Worm (Caenorhabditis elegans): ENCODE measurements around the gene hut-1.

hut-1 gene

ce11 chrIII:12686457-12687250 lies 24.7 kb upstream of the hut-1 start:
- TF ChIP-seq hpl-2 (GFP tag; optimal IDR thresholded peaks at IDR 0.05), result no peak
- peak; percentile 9 for TF ChIP-seq nhr-85 (tag)
- 0 out of 2 replicates have a peak, but pooled peaks have one; percentile 22 for TF ChIP-seq mab-9 (GFP tag; IDR thresholded peaks at IDR 0.05)
- no peak for TF ChIP-seq dsc-1 (tag; optimal IDR thresholded peaks at IDR 0.05)
- no peak for TF ChIP-seq nhr-19 (GFP tag; conservative IDR thresholded peaks at IDR 0.05)
- no peak for TF ChIP-seq irx-1 (tag; optimal IDR thresholded peaks at IDR 0.05)
- no peak for TF ChIP-seq nhr-71 (tag; optimal IDR thresholded peaks at IDR 0.05)

- TF ChIP-seq lin-14 (GFP tag; optimal IDR thresholded peaks at IDR 0.05), result no peak
- peak; percentile 49 for TF ChIP-seq ceh-63 (GFP tag; optimal IDR thresholded peaks at IDR 0.05)
Measured at ce11 chrIII:12687382-12687781, 24.0 kb upstream of the hut-1 start.

ce11 chrIII:12687872-12688375 lies 23.4 kb upstream of the hut-1 start, which contains the start of the genes rsp-3 and spin-4:
Gene rsp-3, minus strand, starts transcription at chrIII:12687922.
Gene spin-4, plus strand, starts transcription at chrIII:12688318.
- no peak for TF ChIP-seq C04F5.9 (tag; optimal IDR thresholded peaks at IDR 0.05)
- TF ChIP-seq pag-3 (tag; optimal IDR thresholded peaks at IDR 0.05; ENCODE audit: borderline replicate concordance, insufficient read depth), result no peak
- TF ChIP-seq C16A3.4 (tag; optimal IDR thresholded peaks at IDR 0.05), result peak; percentile 84
- TF ChIP-seq ceh-88 (GFP tag; IDR thresholded peaks at IDR 0.05), result no peak
- TF ChIP-seq sox-4 (tag; optimal IDR thresholded peaks at IDR 0.05), result peak; percentile 13
- TF ChIP-seq egl-13 (tag; optimal IDR thresholded peaks at IDR 0.05), result peak; percentile 45
- no peak for TF ChIP-seq Y116A8C.19 (tag; optimal IDR thresholded peaks at IDR 0.05; ENCODE audit: borderline replicate concordance)
- peak; percentile 55 for TF ChIP-seq nhr-90 (tag; optimal IDR thresholded peaks at IDR 0.05; ENCODE audit: poor library complexity)
- TF ChIP-seq lin-15B (tag; optimal IDR thresholded peaks at IDR 0.05), result peak; percentile 92
- TF ChIP-seq blmp-1 (tag; optimal IDR thresholded peaks at IDR 0.05), result peak; percentile 74
- TF ChIP-seq lin-39 (tag; optimal IDR thresholded peaks at IDR 0.05), result no peak
- peak in 2 of 6 experiments; percentile 48 to 83 for TF ChIP-seq elt-3 (tag; optimal IDR thresholded peaks at IDR 0.05)
- peak; percentile 78 for TF ChIP-seq nhr-85 (tag)
- TF ChIP-seq nhr-19 (GFP tag; conservative IDR thresholded peaks at IDR 0.05), result peak; percentile 42; the same call in 1 of the 2 replicates
- peak; percentile 7 for TF ChIP-seq ama-1 (optimal IDR thresholded peaks at IDR 0.05)
- peak; percentile 83 for TF ChIP-seq fkh-8 (tag; optimal IDR thresholded peaks at IDR 0.05)
- TF ChIP-seq lsy-2 (tag; optimal IDR thresholded peaks at IDR 0.05), result peak; percentile 86 to 93
- peak; percentile 88 for TF ChIP-seq nhr-71 (tag; optimal IDR thresholded peaks at IDR 0.05)
- no peak for TF ChIP-seq ces-1 (GFP tag; optimal IDR thresholded peaks at IDR 0.05)
- no peak for TF ChIP-seq C34B4.2 (tag; optimal IDR thresholded peaks at IDR 0.05)
- no peak for TF ChIP-seq lir-3 (tag; optimal IDR thresholded peaks at IDR 0.05; ENCODE audit: poor library complexity)
- TF ChIP-seq snu-23 (GFP tag; optimal IDR thresholded peaks at IDR 0.05), result peak; percentile 85
- TF ChIP-seq ceh-90 (tag; optimal IDR thresholded peaks at IDR 0.05), result peak; percentile 47
- no peak for TF ChIP-seq nhr-11 (tag; optimal IDR thresholded peaks at IDR 0.05)
- TF ChIP-seq dsc-1 (tag; optimal IDR thresholded peaks at IDR 0.05), result peak; percentile 49
- peak; percentile 62 for TF ChIP-seq nhr-237 (tag; optimal IDR thresholded peaks at IDR 0.05)
- no peak for TF ChIP-seq nhr-84 (tag; optimal IDR thresholded peaks at IDR 0.05)
- no peak for TF ChIP-seq hpl-2 (GFP tag; optimal IDR thresholded peaks at IDR 0.05)
- TF ChIP-seq unc-130 (tag; optimal IDR thresholded peaks at IDR 0.05), result peak; percentile 74
- TF ChIP-seq aly-2 (tag; optimal IDR thresholded peaks at IDR 0.05), result peak; percentile 43
- peak; percentile 91 to 93 for TF ChIP-seq efl-1 (optimal IDR thresholded peaks at IDR 0.05)
- peak; percentile 91 to 99 for TF ChIP-seq efl-1 (GFP tag; optimal IDR thresholded peaks at IDR 0.05 in 1 of 2)
- no peak for TF ChIP-seq tlp-1 (tag; optimal IDR thresholded peaks at IDR 0.05)
- no peak for TF ChIP-seq unc-98 (GFP tag; IDR thresholded peaks at IDR 0.05)
- peak; percentile 80 for TF ChIP-seq xbp-1 (tag; optimal IDR thresholded peaks at IDR 0.05)
- TF ChIP-seq ceh-82 (tag; optimal IDR thresholded peaks at IDR 0.05), result peak in 2 of 3 experiments; percentile 55 to 91
- no peak for TF ChIP-seq hlh-17 (GFP tag; optimal IDR thresholded peaks at IDR 0.05; ENCODE audit: borderline replicate concordance)
- peak; percentile 76 for TF ChIP-seq nhr-47 (tag; optimal IDR thresholded peaks at IDR 0.05)
- no peak for TF ChIP-seq unc-30 (tag; optimal IDR thresholded peaks at IDR 0.05)
- peak; percentile 90 to 94 (median 91) for TF ChIP-seq dpl-1 (GFP tag; optimal IDR thresholded peaks at IDR 0.05)
- no peak for TF ChIP-seq ets-5 (GFP tag; IDR thresholded peaks at IDR 0.05)
- peak; percentile 88 for TF ChIP-seq mep-1 (tag; optimal IDR thresholded peaks at IDR 0.05)
